Worm (Caenorhabditis elegans): ENCODE measurements around the gene kel-3.

- TF ChIP-seq lsy-2 (tag; optimal IDR thresholded peaks at IDR 0.05) (no peak), lin-13 (tag; optimal IDR thresholded peaks at IDR 0.05) (no peak), cnd-1 (tag; optimal IDR thresholded peaks at IDR 0.05) (no peak), sptf-1 (tag; optimal IDR thresholded peaks at IDR 0.05) (no peak)
These were observed 3.1 kb upstream of the kel-3 start for ce11 chrIII:13461535-13461934.

Data from whole organism, mixed stage, embryonic.